Fruit fly (Drosophila melanogaster) whole organism, embryonic: ENCODE results near the gene Lcp65Aa.

Experiments used
- CG10209 ChIP-seq: fragments of 200-800 bp; sonication (Bioruptor generic); optimal IDR thresholded peaks from 3 replicates; lab custom pipeline; 2017; ENCODE audit warnings: missing biosample characterization, mild to moderate bottlenecking, missing genetic modification characterization, missing genetic modification reagents
- CG10565 ChIP-seq: fragments of 200-800 bp; sonication (Bioruptor generic); optimal IDR thresholded peaks from 3 replicates; lab custom pipeline; 2016; ENCODE audit warnings: missing biosample characterization, mild to moderate bottlenecking, missing genetic modification characterization
- CG12155 ChIP-seq: fragments of 200-800 bp; sonication (Bioruptor generic); optimal IDR thresholded peaks from 3 replicates; lab custom pipeline; 2016; ENCODE audit warnings: missing biosample characterization, missing genetic modification characterization
- CG12219 ChIP-seq: fragments of 200-800 bp; sonication (Bioruptor generic); optimal IDR thresholded peaks from 3 replicates; lab custom pipeline; 2018; ENCODE audit warnings: missing biosample characterization, mild to moderate bottlenecking, missing genetic modification characterization
- CG12942 ChIP-seq: fragments of 200-800 bp; sonication (Bioruptor generic); optimal IDR thresholded peaks from 3 replicates; lab custom pipeline; 2016; ENCODE audit warnings: missing biosample characterization, missing genetic modification characterization
- CG13296 ChIP-seq: fragments of 200-800 bp; sonication (Bioruptor generic); optimal IDR thresholded peaks from 3 replicates; lab custom pipeline; 2018; ENCODE audit warnings: missing biosample characterization, mild to moderate bottlenecking, missing genetic modification characterization
- CG15514 ChIP-seq: fragments of 200-800 bp; sonication (Bioruptor generic); optimal IDR thresholded peaks from 3 replicates; lab custom pipeline; 2017; ENCODE audit warnings: missing biosample characterization, missing genetic modification characterization, mild to moderate bottlenecking, moderate library complexity, missing genetic modification reagents
- CG1647 ChIP-seq: fragments of 200-800 bp; sonication (Bioruptor generic); optimal IDR thresholded peaks from 3 replicates; lab custom pipeline; 2016; ENCODE audit warnings: missing biosample characterization, missing genetic modification characterization
- CG2678 ChIP-seq: fragments of 200-800 bp; sonication (Bioruptor generic); optimal IDR thresholded peaks from 3 replicates; lab custom pipeline; 2019; ENCODE audit warnings: missing biosample characterization, mild to moderate bottlenecking, missing genetic modification characterization, moderate library complexity
- CG31224 ChIP-seq: fragments of 200-800 bp; sonication (Bioruptor generic); IDR thresholded peaks from 2 replicates; pipeline ENCODE4 v1.3.6; 2022; ENCODE audit warnings: missing biosample characterization, missing genetic modification characterization
- CG3726 ChIP-seq: fragments of 200-800 bp; sonication (Bioruptor generic); IDR thresholded peaks from 3 replicates; pipeline ENCODE4, ENCODE4 v1.3.6; 2022; ENCODE audit warnings: missing biosample characterization, missing genetic modification characterization
- CG3847 ChIP-seq: fragments of 200-800 bp; sonication (Bioruptor generic); IDR thresholded peaks from 2 replicates; pipeline ENCODE4 v1.3.6; 2022; ENCODE audit warnings: missing biosample characterization, missing genetic modification characterization
- CG6683 ChIP-seq: fragments of 200-800 bp; sonication (Bioruptor generic); optimal IDR thresholded peaks from 2 replicates; lab custom pipeline; 2017; ENCODE audit warnings: missing biosample characterization, mild to moderate bottlenecking, missing genetic modification characterization, missing genetic modification reagents
- CG7271 ChIP-seq: fragments of 200-800 bp; sonication (Bioruptor generic); optimal IDR thresholded peaks from 2 replicates; lab custom pipeline; 2018; ENCODE audit warnings: missing biosample characterization, mild to moderate bottlenecking, missing genetic modification characterization, moderate library complexity
- CG7745 ChIP-seq: fragments of 200-800 bp; sonication (Bioruptor generic); optimal IDR thresholded peaks from 2 replicates; lab custom pipeline; 2018; ENCODE audit warnings: missing biosample characterization, mild to moderate bottlenecking, missing genetic modification characterization, moderate library complexity
- CG7928 ChIP-seq: fragments of 200-800 bp; sonication (Bioruptor generic); optimal IDR thresholded peaks from 2 replicates; lab custom pipeline; 2017; ENCODE audit warnings: missing biosample characterization, mild to moderate bottlenecking, missing genetic modification characterization
- CHES-1-like ChIP-seq: fragments of 200-800 bp; sonication (Bioruptor generic); optimal IDR thresholded peaks from 2 replicates; lab custom pipeline; 2016; ENCODE audit warnings: missing biosample characterization, missing genetic modification characterization
- Dad ChIP-seq: fragments of 200-800 bp; sonication (Bioruptor generic); optimal IDR thresholded peaks from 3 replicates; lab custom pipeline; 2016; ENCODE audit warnings: missing biosample characterization, missing genetic modification characterization
- Fer1 ChIP-seq: fragments of 200-800 bp; sonication (Bioruptor generic); optimal IDR thresholded peaks from 2 replicates; lab custom pipeline; 2017; ENCODE audit warnings: missing biosample characterization, mild to moderate bottlenecking, missing genetic modification characterization
- Fer3 ChIP-seq: fragments of 200-800 bp; sonication (Bioruptor generic); optimal IDR thresholded peaks from 2 replicates; lab custom pipeline; 2018; ENCODE audit warnings: missing biosample characterization, mild to moderate bottlenecking, missing genetic modification characterization, moderate library complexity
- Gug ChIP-seq: fragments of 200-800 bp; sonication (Bioruptor generic); IDR thresholded peaks from 4 replicates; pipeline ENCODE4 v1.3.6; 2022; ENCODE audit warnings: missing biosample characterization, missing genetic modification characterization
- Hsf ChIP-seq: fragments of 200-800 bp; sonication (Bioruptor generic); optimal IDR thresholded peaks from 3 replicates; lab custom pipeline; 2016; ENCODE audit warnings: missing biosample characterization, missing genetic modification characterization
- Meics ChIP-seq: fragments of 200-800 bp; sonication (Bioruptor generic); optimal IDR thresholded peaks from 2 replicates; lab custom pipeline; 2017; ENCODE audit warnings: missing biosample characterization, mild to moderate bottlenecking, missing genetic modification characterization
- NC2β ChIP-seq: fragments of 200-800 bp; sonication (Bioruptor generic); optimal IDR thresholded peaks from 2 replicates; lab custom pipeline; 2016; ENCODE audit warnings: missing biosample characterization, missing genetic modification characterization
- Nf-YB ChIP-seq: fragments of 200-800 bp; sonication (Bioruptor generic); optimal IDR thresholded peaks from 3 replicates; lab custom pipeline; 2019; ENCODE audit warnings: missing biosample characterization, mild to moderate bottlenecking, missing genetic modification characterization, moderate library complexity
- Ptx1 ChIP-seq: fragments of 200-800 bp; sonication (Bioruptor generic); IDR thresholded peaks from 2 replicates; pipeline ENCODE4 v1.3.6; 2022; ENCODE audit warnings: missing biosample characterization, missing genetic modification characterization
- Spps ChIP-seq: fragments of 200-800 bp; sonication (Bioruptor generic); optimal IDR thresholded peaks from 2 replicates; lab custom pipeline; 2018; ENCODE audit warnings: missing biosample characterization, mild to moderate bottlenecking, missing genetic modification characterization
- Stat92E ChIP-seq, 3 experiments: fragments of >200 bp in 2 of 3; fragments of 200-800 bp in 1 of 3; sonication (Bioruptor generic) in 1 of 3; optimal IDR thresholded peaks; 2 replicates each; lab custom pipeline; 2017 to 2019; ENCODE audit warnings: missing biosample characterization in 3 of 3, missing genetic modification characterization in 3 of 3, mild to moderate bottlenecking in 1 of 3, moderate library complexity in 1 of 3
- Vsx1 ChIP-seq: fragments of 200-800 bp; sonication (Bioruptor generic); optimal IDR thresholded peaks from 2 replicates; lab custom pipeline; 2017; ENCODE audit warnings: missing biosample characterization, mild to moderate bottlenecking, missing genetic modification characterization, missing genetic modification reagents
- amos ChIP-seq: fragments of 200-800 bp; sonication (Bioruptor generic); IDR thresholded peaks from 2 replicates; pipeline ENCODE4 v1.3.6; 2022; ENCODE audit warnings: missing biosample characterization, missing genetic modification characterization; ENCODE audit not compliant: partially characterized antibody
- cg ChIP-seq: fragments of 200-800 bp; sonication (Bioruptor generic); optimal IDR thresholded peaks from 3 replicates; lab custom pipeline; 2019; ENCODE audit warnings: missing biosample characterization, mild to moderate bottlenecking, missing genetic modification characterization, moderate library complexity
- chm ChIP-seq: fragments of 200-800 bp; sonication (Bioruptor generic); IDR thresholded peaks from 2 replicates; pipeline ENCODE4 v1.3.6; 2022; ENCODE audit warnings: missing biosample characterization, missing genetic modification characterization
- dpn ChIP-seq, 2 experiments: fragments of 200-800 bp; sonication (Bioruptor generic); optimal IDR thresholded peaks; 3 replicates each; lab custom pipeline; 2016; ENCODE audit warnings: missing biosample characterization in 2 of 2, missing genetic modification characterization in 2 of 2
- en ChIP-seq: fragments of 200-800 bp; sonication (Bioruptor generic); optimal IDR thresholded peaks from 2 replicates; lab custom pipeline; 2016; ENCODE audit warnings: missing biosample characterization, missing genetic modification characterization
- fd3F ChIP-seq: fragments of 200-800 bp; sonication (Bioruptor generic); optimal IDR thresholded peaks from 2 replicates; lab custom pipeline; 2018; ENCODE audit warnings: missing biosample characterization, mild to moderate bottlenecking, missing genetic modification characterization, moderate library complexity
- hb ChIP-seq: fragments of 200-800 bp; sonication (Bioruptor generic); IDR thresholded peaks from 3 replicates; pipeline ENCODE4 v1.3.6; 2022; ENCODE audit warnings: missing biosample characterization, missing genetic modification characterization; ENCODE audit not compliant: partially characterized antibody
- hkb ChIP-seq, 2 experiments: fragments of 200-800 bp in 1 of 2; fragments of >200 bp in 1 of 2; sonication (Bioruptor generic) in 1 of 2; IDR thresholded peaks in 1 of 2; optimal IDR thresholded peaks in 1 of 2; 2 replicates each; pipeline versions ENCODE4 v1.3.6 to Lab custom; 2017 to 2022; ENCODE audit warnings: missing biosample characterization in 1 of 2, missing genetic modification characterization in 1 of 2
- insv ChIP-seq, 2 experiments: fragments of 200-800 bp; sonication (Bioruptor generic); optimal IDR thresholded peaks; 3 replicates each; lab custom pipeline; 2016 to 2018; ENCODE audit warnings: missing biosample characterization in 2 of 2, missing genetic modification characterization in 2 of 2
- org-1 ChIP-seq: fragments of 200-800 bp; sonication (Bioruptor generic); optimal IDR thresholded peaks from 2 replicates; lab custom pipeline; 2017; ENCODE audit warnings: missing biosample characterization, missing genetic modification characterization
- pho ChIP-seq: fragments of 200-800 bp; sonication (Bioruptor generic); optimal IDR thresholded peaks from 2 replicates; lab custom pipeline; 2016; ENCODE audit warnings: missing biosample characterization, missing genetic modification characterization
- psq ChIP-seq: fragments of 200-800 bp; sonication (Bioruptor generic); optimal IDR thresholded peaks from 2 replicates; lab custom pipeline; 2017; ENCODE audit warnings: missing biosample characterization, missing genetic modification characterization
- ro ChIP-seq: fragments of 200-800 bp; sonication (Bioruptor generic); IDR thresholded peaks from 2 replicates; pipeline ENCODE4 v1.3.6; 2022; ENCODE audit warnings: missing biosample characterization, missing genetic modification characterization
- ssp ChIP-seq: fragments of 200-800 bp; sonication (Bioruptor generic); IDR thresholded peaks from 2 replicates; pipeline ENCODE4 v1.3.6; 2022; ENCODE audit warnings: missing biosample characterization, missing genetic modification characterization
- tll ChIP-seq, 2 experiments: fragments of 200-800 bp in 1 of 2; fragments of >200 bp in 1 of 2; sonication (Bioruptor generic) in 1 of 2; optimal IDR thresholded peaks; 2 replicates each; lab custom pipeline; 2017 to 2019; ENCODE audit warnings: missing biosample characterization in 2 of 2, missing genetic modification characterization in 2 of 2, mild to moderate bottlenecking in 1 of 2, moderate library complexity in 1 of 2
- trh ChIP-seq: fragments of 200-800 bp; sonication (Bioruptor generic); optimal IDR thresholded peaks from 2 replicates; lab custom pipeline; 2016; ENCODE audit warnings: missing biosample characterization, missing genetic modification characterization
- twi ChIP-seq: fragments of 200-800 bp; optimal IDR thresholded peaks from 2 replicates; lab custom pipeline; 2019; ENCODE audit warnings: missing biosample characterization, mild to moderate bottlenecking, missing genetic modification characterization, moderate library complexity
- z ChIP-seq: fragments of 200-800 bp; sonication (Bioruptor generic); IDR thresholded peaks from 3 replicates; pipeline ENCODE4 v1.3.6; 2022; ENCODE audit warnings: missing biosample characterization, missing genetic modification characterization
- zfh1 ChIP-seq: fragments of 200-800 bp; sonication (Bioruptor generic); IDR thresholded peaks from 3 replicates; pipeline ENCODE4 v1.3.6; 2022; ENCODE audit warnings: missing biosample characterization, missing genetic modification characterization
- zfh2 ChIP-seq: fragments of 200-800 bp; sonication (Bioruptor generic); optimal IDR thresholded peaks from 2 replicates; lab custom pipeline; 2016; ENCODE audit warnings: missing biosample characterization, missing genetic modification characterization

Gene Lcp65Aa

dm6 chr3L:6181776-6182175 lies 30.7 kb downstream of the Lcp65Aa start, which contains the start of gene CG10274 (continued):
- TF ChIP-seq hkb (optimal IDR thresholded peaks at IDR 0.05; lab: Kevin White, UChicago), result no peak
- TF ChIP-seq hkb (GFP tag; IDR thresholded peaks at IDR 0.05; lab: Robert Waterston, UW), result peak; percentile 37; the same call in 1 of the 2 replicates
- TF ChIP-seq insv (GFP tag; optimal IDR thresholded peaks at IDR 0.05; lab: Kevin White, UChicago), result peak in 1 of 2 experiments; percentile 31
- peak; percentile 89 for TF ChIP-seq pho (GFP tag; lab: Kevin White, UChicago)
- no peak for TF ChIP-seq en (GFP tag; lab: Kevin White, UChicago)
- TF ChIP-seq zfh2 (GFP tag; lab: Kevin White, UChicago), result peak; percentile 80
- peak; percentile 46 for TF ChIP-seq Nf-YB (GFP tag; lab: Kevin White, UChicago)
- no peak for TF ChIP-seq Meics (GFP tag; lab: Kevin White, UChicago)
- TF ChIP-seq CG7745 (tag; lab: Kevin White, UChicago), result no peak
- no peak for TF ChIP-seq chm
- TF ChIP-seq CG12155 (GFP tag; lab: Kevin White, UChicago), result peak; percentile 90
- peak; percentile 53; the same call in 1 of the 3 replicates for TF ChIP-seq zfh1
- peak; percentile 78 for TF ChIP-seq CG3847 (GFP tag; lab: Robert Waterston, UW)
- no peak for TF ChIP-seq psq (GFP tag; lab: Kevin White, UChicago)
- peak; percentile 87 for TF ChIP-seq Hsf
- TF ChIP-seq Stat92E (GFP tag; optimal IDR thresholded peaks at IDR 0.05; lab: Kevin White, UChicago), result peak in 1 of 3 experiments; percentile 39
- TF ChIP-seq fd3F (GFP tag; lab: Kevin White, UChicago), result peak; percentile 70
- TF ChIP-seq Ptx1 (GFP tag; lab: Robert Waterston, UW), result peak; percentile 76
- peak; percentile 35; the same call in 1 of the 2 replicates for TF ChIP-seq CG31224 (GFP tag; lab: Robert Waterston, UW)
- peak; percentile 48; the same call in 1 of the 2 replicates for TF ChIP-seq ro (GFP tag; lab: Robert Waterston, UW)
- TF ChIP-seq Dad, result peak; percentile 49
- TF ChIP-seq dpn (GFP tag; optimal IDR thresholded peaks at IDR 0.05; lab: Kevin White, UChicago), result peak; percentile 72 to 81
- TF ChIP-seq CG2678 (tag; lab: Kevin White, UChicago), result no peak
- peak; percentile 33 for TF ChIP-seq CG7271 (tag; lab: Kevin White, UChicago)
- peak; percentile 2 for TF ChIP-seq CG12219 (GFP tag; lab: Kevin White, UChicago)
- no peak for TF ChIP-seq Vsx1 (GFP tag; lab: Kevin White, UChicago)
- TF ChIP-seq trh (GFP tag; lab: Kevin White, UChicago), result peak; percentile 36
- peak; percentile 65; the same call in 3 of the 4 replicates for TF ChIP-seq Gug (GFP tag; lab: Robert Waterston, UW)
- TF ChIP-seq NC2β (GFP tag; lab: Kevin White, UChicago), result peak; percentile 23
- peak; percentile 33 for TF ChIP-seq CG10565 (GFP tag; lab: Kevin White, UChicago)
- peak; percentile 56 for TF ChIP-seq Spps (tag; lab: Kevin White, UChicago)
- TF ChIP-seq Fer3 (tag; lab: Kevin White, UChicago), result peak; percentile 73
- TF ChIP-seq CG12942 (GFP tag; lab: Kevin White, UChicago), result peak; percentile 72
- TF ChIP-seq z (GFP tag; lab: Robert Waterston, UW), result no peak
- peak; percentile 24 for TF ChIP-seq org-1 (GFP tag; lab: Kevin White, UChicago)
- peak; percentile 67 for TF ChIP-seq CG1647
- TF ChIP-seq tll (GFP tag; optimal IDR thresholded peaks at IDR 0.05; lab: Kevin White, UChicago), result peak in 1 of 2 experiments; percentile 44
- TF ChIP-seq hb, result no peak
- no peak for TF ChIP-seq amos (GFP tag; lab: Robert Waterston, UW)
- no peak for TF ChIP-seq CG3726 (GFP tag; lab: Robert Waterston, UW)
- peak; percentile 76 for TF ChIP-seq CG10209
- TF ChIP-seq twi (tag; lab: Kevin White, UChicago), result peak; percentile 70
- peak; percentile 18 for TF ChIP-seq CG7928
- no peak for TF ChIP-seq CG13296
- TF ChIP-seq Fer1 (GFP tag; lab: Kevin White, UChicago), result peak; percentile 79
- TF ChIP-seq cg (GFP tag; lab: Kevin White, UChicago), result no peak
- TF ChIP-seq ssp (GFP tag; lab: Robert Waterston, UW), result peak; percentile 53
- TF ChIP-seq CG15514 (GFP tag; lab: Kevin White, UChicago), result no peak
- peak; percentile 79 for TF ChIP-seq CHES-1-like (GFP tag; lab: Kevin White, UChicago)
- peak; percentile 39 for TF ChIP-seq CG6683 (GFP tag; lab: Kevin White, UChicago)
